Worm (Caenorhabditis elegans) whole organism, L3 larva: ENCODE data around the gene raga-1.

Experiments used
- R02D3.7 ChIP-seq: fragments of 150-350 bp; optimal IDR thresholded peaks from 2 replicates; lab custom pipeline; 2014; ENCODE audit warnings: missing biosample characterization, missing genetic modification characterization
- ZK546.5 ChIP-seq: sonication (generic microtip); optimal IDR thresholded peaks from 2 replicates; lab custom pipeline; 2017; ENCODE audit warnings: missing biosample characterization, missing genetic modification characterization
- aly-2 ChIP-seq: fragments of 150-350 bp; optimal IDR thresholded peaks from 2 replicates; lab custom pipeline; 2014; ENCODE audit warnings: missing biosample characterization, missing genetic modification characterization
- ceh-28 ChIP-seq: fragments of 150-350 bp; optimal IDR thresholded peaks from 2 replicates; lab custom pipeline; 2014; ENCODE audit warnings: missing biosample characterization, missing genetic modification reagents, missing genetic modification characterization
- ceh-9 ChIP-seq: sonication (generic microtip); optimal IDR thresholded peaks from 2 replicates; lab custom pipeline; 2018; ENCODE audit warnings: missing biosample characterization, missing genetic modification characterization
- daf-12 ChIP-seq: fragments of 150-350 bp; optimal IDR thresholded peaks from 2 replicates; lab custom pipeline; 2014; ENCODE audit warnings: missing biosample characterization, missing genetic modification reagents, missing genetic modification characterization
- egl-27 ChIP-seq: sonication (generic microtip); optimal IDR thresholded peaks from 4 replicates; lab custom pipeline; 2017; ENCODE audit warnings: missing biosample characterization, missing genetic modification reagents, missing genetic modification characterization
- egl-5 ChIP-seq: fragments of 150-350 bp; optimal IDR thresholded peaks from 2 replicates; lab custom pipeline; 2017; ENCODE audit warnings: missing biosample characterization, missing genetic modification reagents, missing genetic modification characterization, inconsistent platforms
- elt-1 ChIP-seq: fragments of 150-350 bp; optimal IDR thresholded peaks from 2 replicates; lab custom pipeline; 2014; ENCODE audit warnings: missing biosample characterization, missing genetic modification characterization
- elt-2 ChIP-seq: sonication (generic microtip); optimal IDR thresholded peaks from 2 replicates; lab custom pipeline; 2016; ENCODE audit warnings: missing genetic modification reagents, mild to moderate bottlenecking, missing genetic modification characterization, missing compliant biosample characterization
- eor-1 ChIP-seq, 2 experiments: fragments of 150-350 bp; optimal IDR thresholded peaks; 2 replicates each; lab custom pipeline; 2014 to 2018; ENCODE audit warnings: missing biosample characterization in 2 of 2, missing genetic modification characterization in 2 of 2
- fkh-10 ChIP-seq: sonication (generic microtip); optimal IDR thresholded peaks from 2 replicates; lab custom pipeline; 2017; ENCODE audit warnings: missing biosample characterization, missing genetic modification reagents, missing genetic modification characterization
- fos-1 ChIP-seq: fragments of 150-350 bp; optimal IDR thresholded peaks from 2 replicates; lab custom pipeline; 2014; ENCODE audit warnings: missing biosample characterization, missing genetic modification characterization
- hmg-11 ChIP-seq: sonication (generic microtip); optimal IDR thresholded peaks from 2 replicates; lab custom pipeline; 2016; ENCODE audit warnings: missing genetic modification characterization, missing compliant biosample characterization
- jun-1 ChIP-seq: fragments of 150-350 bp; optimal IDR thresholded peaks from 2 replicates; lab custom pipeline; 2014; ENCODE audit warnings: missing biosample characterization, missing genetic modification reagents, missing genetic modification characterization
- lin-39 ChIP-seq: fragments of 150-350 bp; optimal IDR thresholded peaks from 2 replicates; lab custom pipeline; 2018; ENCODE audit warnings: missing biosample characterization, missing genetic modification reagents, missing genetic modification characterization
- lsy-12 ChIP-seq: sonication (generic microtip); optimal IDR thresholded peaks from 2 replicates; lab custom pipeline; 2016; ENCODE audit warnings: mild to moderate bottlenecking, missing genetic modification characterization, missing compliant biosample characterization
- mdl-1 ChIP-seq: fragments of 150-350 bp; optimal IDR thresholded peaks from 2 replicates; lab custom pipeline; 2014; ENCODE audit warnings: missing biosample characterization, missing genetic modification characterization
- mml-1 ChIP-seq: fragments of 150-350 bp; sonication (generic microtip); optimal IDR thresholded peaks from 3 replicates; lab custom pipeline; 2014; ENCODE audit warnings: missing biosample characterization, missing genetic modification characterization
- nhr-11 ChIP-seq: fragments of 150-350 bp; optimal IDR thresholded peaks from 2 replicates; lab custom pipeline; 2014; ENCODE audit warnings: missing biosample characterization, missing genetic modification characterization
- nhr-12 ChIP-seq: fragments of 150-350 bp; optimal IDR thresholded peaks from 2 replicates; lab custom pipeline; 2014; ENCODE audit warnings: missing biosample characterization, missing genetic modification characterization
- nhr-23 ChIP-seq: fragments of 150-350 bp; optimal IDR thresholded peaks from 2 replicates; lab custom pipeline; 2014; ENCODE audit warnings: missing biosample characterization, missing genetic modification reagents, missing genetic modification characterization
- nhr-25 ChIP-seq: sonication (generic microtip); optimal IDR thresholded peaks from 2 replicates; lab custom pipeline; 2017; ENCODE audit warnings: missing biosample characterization, missing genetic modification characterization
- nhr-28 ChIP-seq: fragments of 150-350 bp; optimal IDR thresholded peaks from 2 replicates; lab custom pipeline; 2014; ENCODE audit warnings: missing biosample characterization, missing genetic modification characterization
- nhr-43 ChIP-seq: sonication (generic microtip); optimal IDR thresholded peaks from 2 replicates; lab custom pipeline; 2016; ENCODE audit warnings: mild to moderate bottlenecking, missing genetic modification characterization, missing compliant biosample characterization; ENCODE audit not compliant: poor library complexity, severe bottlenecking
- nhr-76 ChIP-seq: fragments of 150-350 bp; sonication (generic microtip); optimal IDR thresholded peaks from 5 replicates; lab custom pipeline; 2014; ENCODE audit warnings: missing biosample characterization, missing genetic modification characterization
- nhr-77 ChIP-seq: fragments of 150-350 bp; optimal IDR thresholded peaks from 2 replicates; lab custom pipeline; 2014; ENCODE audit warnings: missing biosample characterization, missing genetic modification characterization
- pha-4 ChIP-seq: fragments of 150-350 bp; optimal IDR thresholded peaks from 2 replicates; lab custom pipeline; 2014; ENCODE audit warnings: missing biosample characterization, missing genetic modification reagents, missing genetic modification characterization
- skn-1 ChIP-seq: fragments of 150-350 bp; optimal IDR thresholded peaks from 2 replicates; lab custom pipeline; 2014; ENCODE audit warnings: missing biosample characterization, missing genetic modification characterization
- snpc-4 ChIP-seq: fragments of 150-350 bp; optimal IDR thresholded peaks from 2 replicates; lab custom pipeline; 2014; ENCODE audit warnings: missing biosample characterization, missing genetic modification characterization
- tbx-2 ChIP-seq: sonication (generic microtip); optimal IDR thresholded peaks from 2 replicates; lab custom pipeline; 2016; ENCODE audit warnings: mild to moderate bottlenecking, missing genetic modification characterization, missing compliant biosample characterization
- unc-62 ChIP-seq: fragments of 150-350 bp; sonication (generic microtip); optimal IDR thresholded peaks from 4 replicates; lab custom pipeline; 2014; ENCODE audit warnings: missing biosample characterization, missing genetic modification reagents, missing genetic modification characterization
- ztf-11 ChIP-seq: fragments of 150-350 bp; optimal IDR thresholded peaks from 2 replicates; lab custom pipeline; 2014; ENCODE audit warnings: missing biosample characterization, missing genetic modification characterization

Gene raga-1

DNA sequence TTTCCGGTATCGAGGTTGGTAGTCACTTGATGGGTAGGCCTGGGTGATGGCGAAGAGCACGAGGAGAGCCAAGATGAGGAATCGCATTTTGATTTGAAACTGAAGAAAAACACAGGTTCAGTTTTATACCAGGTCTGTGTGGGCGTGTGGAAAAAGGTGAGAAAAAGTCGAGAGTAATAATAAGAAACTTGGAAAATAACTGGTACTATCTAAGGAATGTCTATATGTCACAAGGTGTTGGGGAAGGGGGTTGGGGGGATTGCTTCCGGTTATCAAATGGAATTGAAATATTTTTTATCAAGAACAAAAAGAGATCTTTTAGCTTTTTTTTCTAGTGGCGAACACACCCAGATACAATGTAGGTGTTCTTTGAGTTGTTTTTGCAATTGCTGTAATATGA, 18.4 kb downstream of the raga-1 start, which contains the start of gene nlp-51:
Gene nlp-51 (minus strand): TSS at position 101 of the 400 bp plus-strand sequence.
- TF ChIP-seq nhr-28 (no peak), lsy-12 (tag; lab: Kevin White, UChicago) (no peak), unc-62 (GFP tag; lab: Kevin White, UChicago) (no peak), fos-1 (tag; lab: Kevin White, UChicago) (no peak), mdl-1 (tag; lab: Kevin White, UChicago) (no peak), nhr-12 (no peak), jun-1 (no peak), nhr-77 (tag; lab: Kevin White, UChicago) (no peak), daf-12 (tag; lab: Kevin White, UChicago) (no peak), nhr-25 (tag; lab: Kevin White, UChicago) (no peak), aly-2 (tag; lab: Kevin White, UChicago) (no peak), pha-4 (tag; lab: Kevin White, UChicago) (no peak), elt-1 (tag; lab: Kevin White, UChicago) (no peak), snpc-4 (tag; lab: Kevin White, UChicago) (no peak), skn-1 (tag; lab: Kevin White, UChicago) (no peak), hmg-11 (no peak), fkh-10 (no peak), nhr-23 (tag; lab: Kevin White, UChicago) (no peak), egl-5 (tag; lab: Kevin White, UChicago) (no peak), ztf-11 (tag; lab: Kevin White, UChicago) (no peak)

DNA sequence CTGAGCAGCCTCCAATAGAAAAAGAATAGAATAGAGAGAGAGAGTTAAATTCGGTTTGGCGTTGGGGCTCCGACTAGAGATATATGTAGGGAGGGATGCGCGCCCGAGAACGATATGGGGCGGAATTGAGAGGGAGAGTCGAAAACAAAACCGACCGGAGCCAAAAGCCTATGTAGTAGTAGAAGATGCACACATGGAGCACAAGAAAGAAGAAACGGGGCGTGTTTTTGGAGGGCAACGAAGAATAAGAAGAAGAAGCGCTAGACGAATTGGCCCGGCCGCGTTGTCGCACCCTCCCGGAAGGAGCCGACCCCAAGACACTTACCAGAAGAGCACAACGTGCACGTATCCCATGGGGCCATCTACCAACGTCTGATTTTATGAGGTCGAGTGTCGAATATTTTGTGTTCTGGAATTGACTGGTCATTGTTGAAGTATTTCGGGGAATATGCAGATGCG, 27.9 kb downstream of the raga-1 start, which contains the start of gene tag-180:
Gene tag-180 (minus strand): TSS at position 409 of the 459 bp plus-strand sequence.
- TF ChIP-seq fkh-10: no peak
- no peak for TF ChIP-seq fos-1 (tag; lab: Kevin White, UChicago)

DNA sequence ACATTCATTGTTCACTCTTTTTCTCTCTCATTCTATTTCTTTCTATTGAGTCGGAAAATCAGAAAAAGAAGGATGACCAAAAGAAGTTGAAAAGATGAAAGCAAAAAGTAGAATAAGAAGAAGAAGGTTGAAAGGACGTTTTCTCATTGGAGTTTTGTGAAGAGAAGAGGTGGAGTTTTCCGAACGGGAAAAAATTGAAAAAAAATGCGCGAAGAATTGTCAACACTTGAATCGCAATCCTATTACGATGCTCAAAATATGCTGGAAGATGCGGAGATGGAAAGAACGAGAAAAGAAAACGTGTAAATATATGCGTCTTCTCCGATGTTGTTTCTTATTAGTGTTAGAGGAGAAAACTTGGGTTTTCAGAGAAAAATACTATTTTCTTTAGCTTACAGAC, 32.2 kb downstream of the raga-1 start:
- no peak for TF ChIP-seq elt-1 (tag; lab: Kevin White, UChicago)
- TF ChIP-seq fkh-10: peak; percentile 83
- TF ChIP-seq, all 47 proteins: peak for 1

DNA sequence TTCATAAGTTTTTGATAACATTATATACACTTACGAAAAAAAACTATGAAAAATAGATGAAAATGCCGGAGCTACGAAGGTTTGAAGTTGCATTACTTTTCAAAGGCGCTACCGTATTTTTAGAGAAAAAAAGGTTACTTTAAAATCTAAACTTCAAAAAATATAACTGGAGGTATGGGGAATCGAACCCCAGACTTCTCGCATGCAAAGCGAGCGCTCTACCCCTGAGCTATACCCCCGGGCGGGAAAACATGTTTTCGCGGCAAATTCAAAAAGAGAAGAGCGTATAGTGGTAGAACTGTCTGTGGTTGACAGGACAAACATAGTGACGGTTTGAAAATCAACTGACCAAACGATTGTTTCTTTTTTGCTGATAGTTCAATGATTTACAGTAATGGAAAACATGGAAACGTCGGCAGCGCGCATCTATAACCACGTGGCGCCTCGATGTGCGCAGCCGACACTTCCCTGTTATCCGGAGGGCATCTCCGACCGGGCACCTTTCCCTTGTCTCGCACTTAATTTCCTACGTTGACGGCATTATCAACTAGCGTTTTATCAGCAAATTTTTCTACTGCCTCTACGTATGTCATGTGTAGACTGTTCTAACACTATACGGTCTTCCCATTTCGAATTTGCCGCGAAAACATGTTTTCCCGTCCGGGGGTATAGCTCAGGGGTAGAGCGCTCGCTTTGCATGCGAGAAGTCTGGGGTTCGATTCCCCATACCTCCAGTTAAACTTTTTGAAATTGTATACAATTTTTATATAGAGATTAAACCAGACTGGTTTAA, 32.9 kb downstream of the raga-1 start:
- TF ChIP-seq unc-62 (GFP tag; lab: Kevin White, UChicago) (no peak), daf-12 (tag; lab: Kevin White, UChicago) (no peak), lin-39 (no peak), ceh-9 (tag; lab: Kevin White, UChicago) (no peak), ceh-28 (no peak), elt-2 (peak; percentile 67), ZK546.5 (tag; lab: Kevin White, UChicago) (no peak), nhr-76 (no peak), nhr-25 (tag; lab: Kevin White, UChicago) (peak; percentile 38), nhr-43 (tag; lab: Kevin White, UChicago) (no peak), tbx-2 (tag; lab: Kevin White, UChicago) (no peak), snpc-4 (tag; lab: Kevin White, UChicago) (peak; percentile 66), jun-1 (no peak), ztf-11 (tag; lab: Kevin White, UChicago) (no peak), egl-27 (tag; lab: Kevin White, UChicago) (no peak), nhr-77 (tag; lab: Kevin White, UChicago) (no peak), mml-1 (tag; lab: Kevin White, UChicago) (no peak)

DNA sequence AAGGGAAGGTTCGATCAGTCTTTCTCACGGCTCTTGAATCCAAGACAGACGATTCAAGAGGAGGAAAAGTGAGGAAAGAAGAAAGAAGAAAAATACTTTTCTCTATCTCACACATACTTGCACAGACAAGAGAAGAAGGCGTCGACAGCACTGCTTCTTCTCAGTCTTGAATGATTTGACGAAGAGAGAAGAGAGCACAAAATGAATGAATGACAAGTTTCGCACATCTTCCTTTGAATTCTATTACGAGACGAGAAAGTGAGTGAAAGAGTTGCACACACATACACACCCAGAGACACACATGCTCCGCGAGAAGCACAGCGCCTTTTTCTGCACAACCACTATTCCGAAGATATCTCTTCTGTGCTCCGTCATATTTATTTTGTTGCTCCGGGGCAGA, 34.5 kb downstream of the raga-1 start:
- TF ChIP-seq eor-1 (tag; optimal IDR thresholded peaks at IDR 0.05; lab: Kevin White, UChicago): no peak
- TF ChIP-seq lin-39: peak; percentile 9
- TF ChIP-seq fkh-10: peak; percentile 67
- no peak for TF ChIP-seq fos-1 (tag; lab: Kevin White, UChicago)
- no peak for TF ChIP-seq ztf-11 (tag; lab: Kevin White, UChicago)
- no peak for TF ChIP-seq nhr-25 (tag; lab: Kevin White, UChicago)
- TF ChIP-seq pha-4 (tag; lab: Kevin White, UChicago): no peak
- TF ChIP-seq egl-27 (tag; lab: Kevin White, UChicago): no peak
- no peak for TF ChIP-seq nhr-77 (tag; lab: Kevin White, UChicago)
- TF ChIP-seq ZK546.5 (tag; lab: Kevin White, UChicago): no peak
- TF ChIP-seq aly-2 (tag; lab: Kevin White, UChicago): no peak
- TF ChIP-seq nhr-11 (tag; lab: Kevin White, UChicago): no peak
- no peak for TF ChIP-seq R02D3.7
